Worm (Caenorhabditis elegans) whole organism, young adult: ENCODE measurements around the gene C41G6.12.
"Not testable (repeated sequence)": the region's sequence is repeated elsewhere in the genome, so short reads cannot be mapped to it uniquely, and the experiment has no call there.

Source experiments
- B0019.2 ChIP-seq: fragments of 200-800 bp; sonication (Bioruptor generic); conservative IDR thresholded peaks from 2 replicates; pipeline ENCODE4 v1.3.6; 2022; ENCODE audit warnings: missing genetic modification reagents, missing genetic modification characterization, missing compliant biosample characterization
- T07F8.4 ChIP-seq: sonication (generic microtip); optimal IDR thresholded peaks from 2 replicates; lab custom pipeline; 2016; ENCODE audit warnings: mild to moderate bottlenecking, missing genetic modification characterization, moderate library complexity, missing compliant biosample characterization
- ama-1 ChIP-seq, 3 experiments: fragments of 150-350 bp in 1 of 3; sonication (generic microtip) in 2 of 3; optimal IDR thresholded peaks; 2 replicates each; lab custom pipeline; 2014 to 2018; ENCODE audit warnings: missing biosample characterization in 2 of 3, missing genetic modification characterization in 2 of 3, missing genetic modification reagents in 2 of 3
- fkh-3 ChIP-seq: sonication (generic microtip); optimal IDR thresholded peaks from 2 replicates; lab custom pipeline; 2016; ENCODE audit warnings: mild to moderate bottlenecking, missing genetic modification characterization, missing compliant biosample characterization
- unc-62 ChIP-seq: fragments of 150-350 bp; optimal IDR thresholded peaks from 2 replicates; lab custom pipeline; 2014; ENCODE audit warnings: missing biosample characterization, missing genetic modification reagents, missing genetic modification characterization

DNA sequence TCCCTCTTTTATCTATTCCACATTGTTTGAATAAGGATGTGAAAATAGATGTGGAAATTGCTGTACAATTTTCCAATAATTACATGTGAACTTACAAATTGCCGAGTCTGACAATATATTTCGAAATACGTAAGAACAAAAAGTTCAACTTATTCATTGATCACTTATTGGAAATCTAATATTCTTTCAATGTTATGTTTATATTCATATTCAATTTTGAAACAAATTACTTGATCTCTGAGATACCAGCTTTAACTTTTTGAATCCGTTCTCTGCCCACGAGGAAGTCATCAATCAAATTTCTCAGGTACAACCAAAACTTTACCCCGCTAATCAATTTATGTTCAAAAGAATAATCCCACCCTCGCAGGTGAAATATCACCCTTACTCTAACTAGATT, 7.6 kb upstream of the C41G6.12 start, which contains the start of gene sri-26:
- TF ChIP-seq unc-62 (GFP tag; lab: Kevin White, UChicago); fkh-3 (tag; lab: Kevin White, UChicago); B0019.2 (GFP tag; lab: Robert Waterston, UW); ama-1 (optimal IDR thresholded peaks at IDR 0.05; lab: Kevin White, UChicago); ama-1 (GFP tag; optimal IDR thresholded peaks at IDR 0.05; lab: Kevin White, UChicago); T07F8.4 (tag; lab: Kevin White, UChicago): not testable (repeated sequence)
